Worm (Caenorhabditis elegans): ENCODE measurements around the gene C15H7.4.

DNA sequence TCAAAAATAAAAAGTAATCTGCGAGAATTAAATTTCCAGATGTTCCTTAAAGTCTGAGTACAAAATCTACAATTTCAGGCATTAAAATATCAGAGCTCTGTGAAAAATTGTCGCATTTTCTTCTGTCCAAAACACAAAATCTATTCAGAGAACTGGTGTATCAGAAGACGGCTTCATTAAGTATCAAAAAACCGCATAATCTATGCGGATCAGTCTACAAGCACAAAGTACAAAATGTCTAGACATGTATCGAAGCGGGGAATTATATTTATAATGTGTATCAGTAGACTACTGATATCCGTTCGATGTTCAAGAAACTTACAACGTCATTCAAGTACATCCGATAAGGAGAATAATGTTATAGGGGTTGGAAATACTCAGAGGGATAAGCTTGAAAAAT is 13.8 kb upstream of the C15H7.4 start:
- no peak for TF ChIP-seq nhr-28 (tag; optimal IDR thresholded peaks at IDR 0.05)
- no peak for TF ChIP-seq daf-16 (GFP tag; optimal IDR thresholded peaks at IDR 0.05)
- no peak for TF ChIP-seq daf-16 (tag; optimal IDR thresholded peaks at IDR 0.05)
- no peak for TF ChIP-seq lin-15B (tag; optimal IDR thresholded peaks at IDR 0.05)
- TF ChIP-seq lin-13 (GFP tag; optimal IDR thresholded peaks at IDR 0.05), result no peak
- TF ChIP-seq hmg-1.1 (GFP tag; IDR thresholded peaks at IDR 0.05), result no peak

All from whole organism, L4 larva.